Worm (Caenorhabditis elegans) whole organism, late embryonic: ENCODE results near the gene Y37D8A.6.

Source experiments
- F13H6.1 ChIP-seq: sonication (generic microtip); optimal IDR thresholded peaks from 2 replicates; lab custom pipeline; 2016; ENCODE audit warnings: missing genetic modification characterization, missing compliant biosample characterization
- ahr-1 ChIP-seq: sonication (generic microtip); optimal IDR thresholded peaks from 2 replicates; lab custom pipeline; 2016; ENCODE audit warnings: missing genetic modification characterization, missing compliant biosample characterization
- ama-1 ChIP-seq: fragments of 150-350 bp; optimal IDR thresholded peaks from 2 replicates; lab custom pipeline; 2014
- ceh-19 ChIP-seq: fragments of 200-800 bp; sonication (Bioruptor generic); optimal IDR thresholded peaks from 2 replicates; lab custom pipeline; 2018; ENCODE audit warnings: mild to moderate bottlenecking, missing genetic modification characterization, missing compliant biosample characterization
- ceh-34 ChIP-seq: sonication (generic microtip); optimal IDR thresholded peaks from 2 replicates; lab custom pipeline; 2016; ENCODE audit warnings: mild to moderate bottlenecking, missing genetic modification characterization, missing compliant biosample characterization
- elt-4 ChIP-seq: sonication (generic microtip); optimal IDR thresholded peaks from 2 replicates; lab custom pipeline; 2016; ENCODE audit warnings: missing genetic modification characterization, missing compliant biosample characterization
- gmeb-2 ChIP-seq: sonication (generic microtip); optimal IDR thresholded peaks from 2 replicates; lab custom pipeline; 2016; ENCODE audit warnings: missing genetic modification characterization, inconsistent platforms, missing compliant biosample characterization
- hlh-6 ChIP-seq: sonication (generic microtip); optimal IDR thresholded peaks from 2 replicates; lab custom pipeline; 2016; ENCODE audit warnings: missing genotype, missing genetic modification characterization, missing compliant biosample characterization
- lin-11 ChIP-seq: fragments of 200-800 bp; sonication (Bioruptor generic); optimal IDR thresholded peaks from 2 replicates; lab custom pipeline; 2018; ENCODE audit warnings: mild to moderate bottlenecking, missing genetic modification characterization, missing compliant biosample characterization
- nhr-11 ChIP-seq: fragments of 150-350 bp; optimal IDR thresholded peaks from 2 replicates; lab custom pipeline; 2014; ENCODE audit warnings: missing biosample characterization, missing genetic modification characterization
- pros-1 ChIP-seq: fragments of 150-350 bp; optimal IDR thresholded peaks from 2 replicates; lab custom pipeline; 2014; ENCODE audit warnings: missing biosample characterization, missing genetic modification reagents, missing genetic modification characterization
- ref-2 ChIP-seq: sonication (generic microtip); optimal IDR thresholded peaks from 2 replicates; lab custom pipeline; 2016; ENCODE audit warnings: missing genetic modification characterization, missing compliant biosample characterization
- rnt-1 ChIP-seq: sonication (generic microtip); optimal IDR thresholded peaks from 2 replicates; lab custom pipeline; 2016; ENCODE audit warnings: missing genetic modification characterization, missing compliant biosample characterization

DNA sequence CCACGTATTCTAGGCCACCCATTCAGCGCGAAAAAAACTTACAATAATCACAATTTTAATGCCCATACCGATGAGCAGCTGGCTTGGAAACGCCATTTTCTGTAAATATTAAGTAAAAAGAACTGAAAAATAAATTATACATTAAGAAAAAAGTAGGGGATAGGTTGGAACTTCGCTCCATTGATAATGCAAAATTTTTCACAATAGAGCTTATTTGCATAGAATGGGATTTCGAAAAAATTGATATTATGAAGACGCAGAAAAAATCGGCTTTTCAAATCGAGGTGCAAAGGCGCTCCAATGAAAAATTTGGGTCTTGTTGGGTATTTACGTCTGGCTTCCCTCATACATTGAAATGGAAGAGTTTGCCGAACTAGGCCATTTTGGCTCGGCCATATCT lies 48.5 kb upstream of the Y37D8A.6 start, which contains the start of gene Y37D8A.16:
- TF ChIP-seq ref-2 (tag; lab: Kevin White, UChicago) (no peak), ceh-34 (tag; lab: Kevin White, UChicago) (no peak), elt-4 (tag; lab: Kevin White, UChicago) (no peak), lin-11 (tag; lab: Kevin White, UChicago) (no peak), ahr-1 (tag; lab: Kevin White, UChicago) (no peak), F13H6.1 (tag; lab: Kevin White, UChicago) (no peak), ama-1 (lab: Kevin White, UChicago) (no peak), gmeb-2 (tag; lab: Kevin White, UChicago) (no peak), pros-1 (tag; lab: Kevin White, UChicago) (no peak), nhr-11 (no peak), hlh-6 (tag; lab: Kevin White, UChicago) (no peak), rnt-1 (tag; lab: Kevin White, UChicago) (no peak), ceh-19 (GFP tag; lab: Kevin White, UChicago) (no peak)
